Worm (Caenorhabditis elegans): ENCODE measurements around the gene aqp-3.

- TF ChIP-seq snpc-4 (tag; optimal IDR thresholded peaks at IDR 0.05) (no peak), ceh-83 (GFP tag; optimal IDR thresholded peaks at IDR 0.05) (no peak), nhr-28 (tag; optimal IDR thresholded peaks at IDR 0.05) (no peak), elt-3 (tag; optimal IDR thresholded peaks at IDR 0.05) (no peak), M03D4.4 (tag; optimal IDR thresholded peaks at IDR 0.05) (no peak), elt-1 (tag; optimal IDR thresholded peaks at IDR 0.05; ENCODE audit: borderline replicate concordance, insufficient read depth) (no peak), pha-4 (tag; optimal IDR thresholded peaks at IDR 0.05) (no peak), nhr-12 (tag; optimal IDR thresholded peaks at IDR 0.05) (no peak), sem-2 (GFP tag; optimal IDR thresholded peaks at IDR 0.05) (no peak), lin-13 (tag; optimal IDR thresholded peaks at IDR 0.05) (no peak), unc-39 (tag; optimal IDR thresholded peaks at IDR 0.05) (no peak), ceh-43 (GFP tag; optimal IDR thresholded peaks at IDR 0.05) (no peak), mab-5 (tag; optimal IDR thresholded peaks at IDR 0.05) (no peak)
Measured at ce11 chrIV:10915388-10915787, 50.9 kb downstream of the aqp-3 start, which contains the start of gene ZK593.3.
